Fruit fly (Drosophila melanogaster) whole organism, pupa: ENCODE results near the gene vret.

Source experiments
- CG10348 ChIP-seq: fragments of 200-800 bp; sonication (Bioruptor generic); IDR thresholded peaks from 2 replicates; pipeline ENCODE4 v1.3.6; 2022; ENCODE audit warnings: missing biosample characterization, missing genetic modification characterization
- CG12605 ChIP-seq: fragments of 200-800 bp; sonication (Bioruptor generic); IDR thresholded peaks from 2 replicates; pipeline ENCODE4 v1.3.6; 2022; ENCODE audit warnings: missing biosample characterization, missing genetic modification characterization
- CG13204 ChIP-seq: fragments of 200-800 bp; sonication (Bioruptor generic); optimal IDR thresholded peaks from 2 replicates; lab custom pipeline; 2018; ENCODE audit warnings: missing biosample characterization, mild to moderate bottlenecking, missing genetic modification characterization, moderate library complexity
- CG14655 ChIP-seq: fragments of 200-800 bp; sonication (Bioruptor generic); optimal IDR thresholded peaks from 3 replicates; lab custom pipeline; 2017; ENCODE audit warnings: mild to moderate bottlenecking, missing biosample characterization, missing genetic modification reagents, missing genetic modification characterization
- CG15710 ChIP-seq: fragments of 200-800 bp; sonication (Bioruptor generic); optimal IDR thresholded peaks from 2 replicates; lab custom pipeline; 2018; ENCODE audit warnings: missing biosample characterization, mild to moderate bottlenecking, missing genetic modification characterization, moderate library complexity
- CG17806 ChIP-seq: fragments of 200-800 bp; sonication (Bioruptor generic); optimal IDR thresholded peaks from 2 replicates; lab custom pipeline; 2018; ENCODE audit warnings: missing biosample characterization, mild to moderate bottlenecking, missing genetic modification characterization, moderate library complexity
- CG32121 ChIP-seq: fragments of 200-800 bp; sonication (Bioruptor generic); IDR thresholded peaks from 2 replicates; pipeline ENCODE4 v1.3.6; 2022; ENCODE audit warnings: missing biosample characterization, missing genetic modification characterization
- CG34367 ChIP-seq: fragments of 200-800 bp; sonication (Bioruptor generic); optimal IDR thresholded peaks from 2 replicates; lab custom pipeline; 2018; ENCODE audit warnings: missing biosample characterization, mild to moderate bottlenecking, missing genetic modification characterization
- CG4496 ChIP-seq: fragments of 200-800 bp; sonication (Bioruptor generic); IDR thresholded peaks from 3 replicates; pipeline ENCODE4 v1.3.6; 2022; ENCODE audit warnings: missing biosample characterization, missing genetic modification characterization
- CG8159 ChIP-seq: fragments of 200-800 bp; sonication (Bioruptor generic); optimal IDR thresholded peaks from 3 replicates; lab custom pipeline; 2018; ENCODE audit warnings: missing biosample characterization, mild to moderate bottlenecking, missing genetic modification characterization, moderate library complexity
- CG8301 ChIP-seq: fragments of 200-800 bp; sonication (Bioruptor generic); optimal IDR thresholded peaks from 2 replicates; lab custom pipeline; 2018; ENCODE audit warnings: missing biosample characterization, mild to moderate bottlenecking, missing genetic modification characterization
- CG9948 ChIP-seq: fragments of 200-800 bp; sonication (Bioruptor generic); optimal IDR thresholded peaks from 2 replicates; lab custom pipeline; 2018; ENCODE audit warnings: missing biosample characterization, mild to moderate bottlenecking, missing genetic modification characterization, moderate library complexity
- D1 ChIP-seq: fragments of 200-800 bp; sonication (Bioruptor generic); optimal IDR thresholded peaks from 2 replicates; lab custom pipeline; 2018; ENCODE audit warnings: missing biosample characterization, mild to moderate bottlenecking, missing genetic modification characterization, moderate library complexity
- EcR ChIP-seq: fragments of 200-800 bp; sonication (Bioruptor generic); optimal IDR thresholded peaks from 3 replicates; lab custom pipeline; 2019; ENCODE audit warnings: missing biosample characterization, missing genetic modification characterization, mild to moderate bottlenecking, moderate library complexity, missing genetic modification reagents
- Ets98B ChIP-seq: fragments of 200-800 bp; sonication (Bioruptor generic); IDR thresholded peaks from 2 replicates; pipeline ENCODE4 v1.3.6; 2022; ENCODE audit warnings: missing biosample characterization, missing genetic modification characterization
- Pif1A ChIP-seq: fragments of 200-800 bp; sonication (Bioruptor generic); optimal IDR thresholded peaks from 3 replicates; lab custom pipeline; 2016; ENCODE audit warnings: missing biosample characterization, missing genetic modification characterization
- Pif1B ChIP-seq: fragments of 200-800 bp; sonication (Bioruptor generic); optimal IDR thresholded peaks from 3 replicates; lab custom pipeline; 2016; ENCODE audit warnings: missing biosample characterization, missing genetic modification characterization
- Snoo ChIP-seq: fragments of 200-800 bp; sonication (Bioruptor generic); optimal IDR thresholded peaks from 3 replicates; lab custom pipeline; 2017; ENCODE audit warnings: missing biosample characterization, mild to moderate bottlenecking, missing genetic modification characterization, inconsistent platforms
- fd96Ca ChIP-seq: fragments of 200-800 bp; sonication (Bioruptor generic); IDR thresholded peaks from 3 replicates; pipeline ENCODE4 v1.3.6; 2022; ENCODE audit warnings: missing biosample characterization, missing genetic modification characterization
- gl ChIP-seq: fragments of 200-800 bp; sonication (Bioruptor generic); optimal IDR thresholded peaks from 2 replicates; lab custom pipeline; 2018; ENCODE audit warnings: missing biosample characterization, mild to moderate bottlenecking, missing genetic modification characterization
- rn ChIP-seq: fragments of 200-800 bp; sonication (Bioruptor generic); IDR thresholded peaks from 2 replicates; pipeline ENCODE4 v1.3.6; 2022; ENCODE audit warnings: missing biosample characterization, missing genetic modification characterization

Gene vret

dm6 chr3R:22719607-22719949 is 25.8 kb downstream of the vret start:
- TF ChIP-seq D1 (tag; lab: Kevin White, UChicago) (no peak), CG12605 (GFP tag; lab: Robert Waterston, UW) (no peak), CG34367 (tag; lab: Kevin White, UChicago) (no peak), Pif1A (GFP tag; lab: Kevin White, UChicago) (no peak), rn (GFP tag; lab: Robert Waterston, UW) (no peak), Snoo (no peak), Ets98B (GFP tag; lab: Robert Waterston, UW) (no peak), CG15710 (tag; lab: Kevin White, UChicago) (no peak), CG9948 (no peak), CG8159 (tag; lab: Kevin White, UChicago) (no peak), Pif1B (GFP tag; lab: Kevin White, UChicago) (no peak), CG17806 (tag; lab: Kevin White, UChicago) (no peak), CG32121 (no peak)

- no peak for TF ChIP-seq CG13204
- no peak for TF ChIP-seq CG10348 (GFP tag; lab: Robert Waterston, UW)
- TF ChIP-seq CG32121, result no peak
- no peak for TF ChIP-seq Ets98B (GFP tag; lab: Robert Waterston, UW)
Observed at dm6 chr3R:22718937-22719606, 26.3 kb downstream of the vret start.

DNA sequence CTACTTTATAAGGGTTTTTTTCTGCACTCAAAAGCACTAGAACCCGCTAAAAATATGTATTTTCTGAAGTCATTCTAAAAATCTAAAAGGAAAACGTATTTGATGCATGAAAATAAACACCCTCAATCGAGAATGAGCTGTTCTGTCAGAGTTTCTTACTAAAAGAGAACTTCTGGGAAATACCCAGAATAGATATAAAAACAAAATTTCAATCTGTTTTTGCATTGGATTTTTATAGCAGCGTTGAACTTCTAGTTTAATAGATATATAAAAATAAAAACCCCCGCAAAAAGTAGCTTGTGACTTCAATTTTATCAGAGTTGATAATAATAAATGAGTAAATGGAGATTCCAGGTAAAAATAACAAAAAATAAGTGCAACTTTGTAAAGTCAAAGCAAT is 27.0 kb downstream of the vret start:
- no peak for TF ChIP-seq Snoo
- no peak for TF ChIP-seq Ets98B (GFP tag; lab: Robert Waterston, UW)
- no peak for TF ChIP-seq Pif1A (GFP tag; lab: Kevin White, UChicago)
- no peak for TF ChIP-seq rn (GFP tag; lab: Robert Waterston, UW)
- TF ChIP-seq CG15710 (tag; lab: Kevin White, UChicago), result no peak
- no peak for TF ChIP-seq CG8159 (tag; lab: Kevin White, UChicago)
- TF ChIP-seq Pif1B (GFP tag; lab: Kevin White, UChicago), result no peak
- TF ChIP-seq CG17806 (tag; lab: Kevin White, UChicago), result no peak
- TF ChIP-seq CG34367 (tag; lab: Kevin White, UChicago), result no peak
- TF ChIP-seq D1 (tag; lab: Kevin White, UChicago), result no peak
- TF ChIP-seq CG14655 (GFP tag; lab: Kevin White, UChicago), result no peak

dm6 chr3R:22717863-22718262 is 27.5 kb downstream of the vret start:
- TF ChIP-seq CG13204 (no peak), CG10348 (GFP tag; lab: Robert Waterston, UW) (no peak)
- TF ChIP-seq, all 21 proteins: peak for 0

- TF ChIP-seq CG8301 (tag; lab: Kevin White, UChicago), result no peak
- TF ChIP-seq CG34367 (tag; lab: Kevin White, UChicago), result no peak
- no peak for TF ChIP-seq fd96Ca (GFP tag; lab: Robert Waterston, UW)
- no peak for TF ChIP-seq CG10348 (GFP tag; lab: Robert Waterston, UW)
- TF ChIP-seq CG4496, result no peak
- no peak for TF ChIP-seq Pif1B (GFP tag; lab: Kevin White, UChicago)
- no peak for TF ChIP-seq CG14655 (GFP tag; lab: Kevin White, UChicago)
- TF ChIP-seq CG13204, result no peak
- TF ChIP-seq CG17806 (tag; lab: Kevin White, UChicago), result no peak
- no peak for TF ChIP-seq CG12605 (GFP tag; lab: Robert Waterston, UW)
- TF ChIP-seq CG15710 (tag; lab: Kevin White, UChicago), result no peak
Observed at dm6 chr3R:22710662-22711061, 34.7 kb downstream of the vret start, which contains the start of gene CG4907. CG4907 (minus strand) TSS chr3R:22710762.

- TF ChIP-seq CG10348 (GFP tag; lab: Robert Waterston, UW) (no peak), gl (tag; lab: Kevin White, UChicago) (no peak), EcR (no peak), CG8159 (tag; lab: Kevin White, UChicago) (no peak), CG17806 (tag; lab: Kevin White, UChicago) (no peak), CG12605 (GFP tag; lab: Robert Waterston, UW) (no peak), CG15710 (tag; lab: Kevin White, UChicago) (no peak), Ets98B (GFP tag; lab: Robert Waterston, UW) (no peak)
Observed at dm6 chr3R:22707178-22707577, 38.2 kb downstream of the vret start, which contains the start of gene CG13842. CG13842 (minus strand) TSS chr3R:22707278.

DNA sequence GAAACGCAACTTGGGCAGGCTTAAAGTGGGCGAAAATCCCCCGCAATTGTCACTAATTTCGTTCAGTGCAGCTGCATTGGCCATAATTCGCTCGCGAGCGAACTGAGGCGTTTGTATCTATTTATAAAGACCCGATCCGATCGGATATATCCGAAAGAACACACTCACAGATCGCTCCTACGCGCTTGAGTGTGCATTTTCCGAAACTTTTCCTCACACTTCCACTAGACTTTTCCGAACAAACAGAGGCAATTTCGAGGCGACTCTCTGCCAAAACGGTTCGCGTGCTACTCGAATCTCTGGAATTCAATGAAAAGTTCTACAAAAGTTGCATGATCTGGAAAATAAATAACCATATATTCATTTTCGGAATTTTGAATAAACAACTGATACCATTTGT is 43.6 kb downstream of the vret start, which contains the start of the genes CG6972 and CCAP:
TSS of gene CG6972 (plus strand) at position 215 of the 400 bp plus-strand sequence.
TSS of gene CCAP (minus strand) at position 292 of the 400 bp plus-strand sequence.
- 0 out of 2 replicates have a peak, but pooled peaks have one; percentile 28 for TF ChIP-seq CG32121
- no peak for TF ChIP-seq CG17806 (tag; lab: Kevin White, UChicago)
